Fruit fly (Drosophila melanogaster): ENCODE measurements around the gene Sac1.

The Sac1 gene

dm6 chr3L:1298509-1298908, 50.9 kb downstream of the Sac1 start, which contains the start of gene scf (continued):
- TF ChIP-seq nom (GFP tag; optimal IDR thresholded peaks at IDR 0.05) = peak; percentile 38
- TF ChIP-seq sens (GFP tag) = peak; percentile 70
- no peak for TF ChIP-seq toy (GFP tag; IDR thresholded peaks at IDR 0.05)
- TF ChIP-seq Mad (GFP tag; optimal IDR thresholded peaks at IDR 0.05) = no peak
- TF ChIP-seq CG15601 (tag; optimal IDR thresholded peaks at IDR 0.05) = no peak
- no peak for TF ChIP-seq CG4820 (GFP tag; optimal IDR thresholded peaks at IDR 0.05)
- no peak for TF ChIP-seq tna (GFP tag; IDR thresholded peaks at IDR 0.05; ENCODE audit: partially characterized antibody)
- TF ChIP-seq Aef1 (GFP tag; IDR thresholded peaks at IDR 0.05) = 0 out of 3 replicates have a peak, but pooled peaks have one; percentile 24
- TF ChIP-seq CG3847 (GFP tag; IDR thresholded peaks at IDR 0.05) = peak; percentile 48
- no peak for TF ChIP-seq h (optimal IDR thresholded peaks at IDR 0.05)
- TF ChIP-seq Myb (GFP tag; optimal IDR thresholded peaks at IDR 0.05) = peak; percentile 20
- TF ChIP-seq CG9817 (tag; optimal IDR thresholded peaks at IDR 0.05) = no peak
- TF ChIP-seq amos (GFP tag; IDR thresholded peaks at IDR 0.05; ENCODE audit: partially characterized antibody) = peak; percentile 27; the same call in 1 of the 2 replicates
- TF ChIP-seq caup (GFP tag; optimal IDR thresholded peaks at IDR 0.05; ENCODE audit: severe bottlenecking) = no peak
- TF ChIP-seq Dip2 (GFP tag; IDR thresholded peaks at IDR 0.05) = no peak
- TF ChIP-seq sima (GFP tag; optimal IDR thresholded peaks at IDR 0.05) = no peak
- no peak for TF ChIP-seq CG10654 (GFP tag; optimal IDR thresholded peaks at IDR 0.05)
- peak in 1 of 2 experiments; percentile 20 for TF ChIP-seq insv (GFP tag; optimal IDR thresholded peaks at IDR 0.05)
- no peak for TF ChIP-seq CG32767 (GFP tag; IDR thresholded peaks at IDR 0.05)
- TF ChIP-seq CG7987 (GFP tag; optimal IDR thresholded peaks at IDR 0.05) = peak; percentile 21
- TF ChIP-seq CG11695 (GFP tag; IDR thresholded peaks at IDR 0.05) = 0 out of 3 replicates have a peak, but pooled peaks have one; percentile 36
- TF ChIP-seq CG1647 (GFP tag; optimal IDR thresholded peaks at IDR 0.05) = no peak
- TF ChIP-seq gro (GFP tag; optimal IDR thresholded peaks at IDR 0.05) = peak; percentile 60
- TF ChIP-seq CG8924 (tag; optimal IDR thresholded peaks at IDR 0.05) = peak; percentile 15
- peak; percentile 13 for TF ChIP-seq CG18262 (tag; optimal IDR thresholded peaks at IDR 0.05)
- TF ChIP-seq CG34224 (GFP tag; IDR thresholded peaks at IDR 0.05; ENCODE audit: partially characterized antibody) = peak; percentile 50
- no peak for TF ChIP-seq ash1 (GFP tag; optimal IDR thresholded peaks at IDR 0.05)
- no peak for TF ChIP-seq Hey (tag; optimal IDR thresholded peaks at IDR 0.05)
- TF ChIP-seq CG11247 (GFP tag; IDR thresholded peaks at IDR 0.05) = 0 out of 2 replicates have a peak, but pooled peaks have one; percentile 15
- no peak for TF ChIP-seq Ravus (GFP tag; IDR thresholded peaks at IDR 0.05)
- TF ChIP-seq pho (GFP tag; optimal IDR thresholded peaks at IDR 0.05) = no peak
- TF ChIP-seq CG13624 (GFP tag; optimal IDR thresholded peaks at IDR 0.05) = peak; percentile 11
- TF ChIP-seq fd102C (GFP tag; optimal IDR thresholded peaks at IDR 0.05) = no peak
- no peak; the same call in 1 of the 2 replicates for TF ChIP-seq bbx (GFP tag; IDR thresholded peaks at IDR 0.05; ENCODE audit: partially characterized antibody)
- 0 out of 2 replicates have a peak, but pooled peaks have one; percentile 34 for TF ChIP-seq CG14014 (GFP tag; IDR thresholded peaks at IDR 0.05)

Measured in whole organism, embryonic.